Fruit fly (Drosophila melanogaster) whole organism, embryonic: ENCODE measurements around the gene ecd.

Experiments
- Aef1 ChIP-seq: fragments of 200-800 bp; sonication (Bioruptor generic); IDR thresholded peaks from 3 replicates; pipeline ENCODE4 v1.3.6; 2022; ENCODE audit warnings: missing biosample characterization, missing genetic modification characterization
- CG10431 ChIP-seq: fragments of 200-800 bp; sonication (Bioruptor generic); optimal IDR thresholded peaks from 3 replicates; lab custom pipeline; 2018; ENCODE audit warnings: missing biosample characterization, mild to moderate bottlenecking, missing genetic modification characterization
- CG10462 ChIP-seq: fragments of 200-800 bp; sonication (Bioruptor generic); optimal IDR thresholded peaks from 2 replicates; lab custom pipeline; 2016; ENCODE audit warnings: missing biosample characterization, missing genetic modification characterization
- CG12299 ChIP-seq: fragments of 200-800 bp; sonication (Bioruptor generic); optimal IDR thresholded peaks from 2 replicates; lab custom pipeline; 2018; ENCODE audit warnings: missing biosample characterization, mild to moderate bottlenecking, missing genetic modification characterization
- CG12744 ChIP-seq: fragments of 200-800 bp; sonication (Bioruptor generic); optimal IDR thresholded peaks from 2 replicates; lab custom pipeline; 2016; ENCODE audit warnings: missing biosample characterization, missing genetic modification characterization
- CG12769 ChIP-seq: fragments of 200-800 bp; sonication (Bioruptor generic); optimal IDR thresholded peaks from 2 replicates; lab custom pipeline; 2019; ENCODE audit warnings: missing biosample characterization, mild to moderate bottlenecking, missing genetic modification characterization, moderate library complexity
- CG13287 ChIP-seq: fragments of 200-800 bp; sonication (Bioruptor generic); IDR thresholded peaks from 2 replicates; pipeline ENCODE4 v1.3.6; 2022; ENCODE audit warnings: missing biosample characterization, missing genetic modification characterization; ENCODE audit not compliant: partially characterized antibody
- CG13894 ChIP-seq: fragments of 200-800 bp; sonication (Bioruptor generic); optimal IDR thresholded peaks from 3 replicates; lab custom pipeline; 2018; ENCODE audit warnings: missing biosample characterization, mild to moderate bottlenecking, missing genetic modification characterization, moderate library complexity
- CG15073 ChIP-seq: fragments of 200-800 bp; sonication (Bioruptor generic); optimal IDR thresholded peaks from 2 replicates; lab custom pipeline; 2016; ENCODE audit warnings: missing biosample characterization, missing genetic modification characterization
- CG1792 ChIP-seq: fragments of 200-800 bp; sonication (Bioruptor generic); optimal IDR thresholded peaks from 2 replicates; lab custom pipeline; 2016; ENCODE audit warnings: missing biosample characterization, missing genetic modification characterization
- CG18619 ChIP-seq: fragments of 200-800 bp; sonication (Bioruptor generic); optimal IDR thresholded peaks from 3 replicates; lab custom pipeline; 2017; ENCODE audit warnings: missing biosample characterization, mild to moderate bottlenecking, missing genetic modification characterization
- CG2116 ChIP-seq: fragments of 200-800 bp; sonication (Bioruptor generic); optimal IDR thresholded peaks from 3 replicates; lab custom pipeline; 2018; ENCODE audit warnings: missing biosample characterization, mild to moderate bottlenecking, missing genetic modification characterization
- CG2199 ChIP-seq: fragments of 200-800 bp; sonication (Bioruptor generic); IDR thresholded peaks from 3 replicates; pipeline ENCODE4 v1.3.6; 2022; ENCODE audit warnings: missing biosample characterization, missing genetic modification characterization
- CG3281 ChIP-seq: fragments of 200-800 bp; sonication (Bioruptor generic); optimal IDR thresholded peaks from 3 replicates; lab custom pipeline; 2017; ENCODE audit warnings: missing biosample characterization, mild to moderate bottlenecking, missing genetic modification characterization
- CG4820 ChIP-seq: fragments of 200-800 bp; sonication (Bioruptor generic); optimal IDR thresholded peaks from 3 replicates; lab custom pipeline; 2016; ENCODE audit warnings: missing biosample characterization, missing genetic modification characterization
- CG6654 ChIP-seq: fragments of 200-800 bp; sonication (Bioruptor generic); optimal IDR thresholded peaks from 2 replicates; lab custom pipeline; 2017; ENCODE audit warnings: missing biosample characterization, mild to moderate bottlenecking, missing genetic modification characterization
- CG7357 ChIP-seq: fragments of 200-800 bp; sonication (Bioruptor generic); IDR thresholded peaks from 3 replicates; pipeline ENCODE4 v1.3.6; 2022; ENCODE audit warnings: missing biosample characterization, missing genetic modification characterization
- CG8281 ChIP-seq: fragments of 200-800 bp; sonication (Bioruptor generic); optimal IDR thresholded peaks from 2 replicates; lab custom pipeline; 2018; ENCODE audit warnings: missing biosample characterization, mild to moderate bottlenecking, missing genetic modification characterization, moderate library complexity
- CG8290 ChIP-seq, 3 experiments: fragments of 200-800 bp; sonication (Bioruptor generic); optimal IDR thresholded peaks; 2 replicates each; lab custom pipeline; 2016 to 2019; ENCODE audit warnings: missing biosample characterization in 3 of 3, missing genetic modification characterization in 3 of 3, mild to moderate bottlenecking in 2 of 3, moderate library complexity in 1 of 3
- CG8478 ChIP-seq: fragments of >200 bp; optimal IDR thresholded peaks from 2 replicates; lab custom pipeline; 2018
- CG9817 ChIP-seq: fragments of 200-800 bp; sonication (Bioruptor generic); optimal IDR thresholded peaks from 2 replicates; lab custom pipeline; 2018; ENCODE audit warnings: missing biosample characterization, mild to moderate bottlenecking, missing genetic modification characterization, moderate library complexity
- Dbx ChIP-seq: fragments of 200-800 bp; sonication (Bioruptor generic); IDR thresholded peaks from 3 replicates; pipeline ENCODE4 v1.3.6; 2022; ENCODE audit warnings: missing biosample characterization, missing genetic modification characterization
- Deaf1 ChIP-seq: fragments of 200-800 bp; optimal IDR thresholded peaks from 3 replicates; lab custom pipeline; 2019; ENCODE audit warnings: missing biosample characterization, mild to moderate bottlenecking, missing genetic modification characterization, moderate library complexity
- Dll ChIP-seq: fragments of 200-800 bp; sonication (Bioruptor generic); IDR thresholded peaks from 4 replicates; pipeline ENCODE4 v1.3.6; 2022; ENCODE audit warnings: missing biosample characterization, missing genetic modification characterization; ENCODE audit not compliant: partially characterized antibody
- Eip74EF ChIP-seq, 2 experiments: fragments of 200-800 bp in 1 of 2; fragments of >200 bp in 1 of 2; sonication (Bioruptor generic) in 1 of 2; optimal IDR thresholded peaks; 2 replicates each; lab custom pipeline; 2017 to 2019; ENCODE audit warnings: missing biosample characterization in 2 of 2, missing genetic modification characterization in 2 of 2, mild to moderate bottlenecking in 1 of 2, moderate library complexity in 1 of 2
- Gug ChIP-seq: fragments of 200-800 bp; sonication (Bioruptor generic); IDR thresholded peaks from 4 replicates; pipeline ENCODE4 v1.3.6; 2022; ENCODE audit warnings: missing biosample characterization, missing genetic modification characterization
- HLH3B ChIP-seq: fragments of 200-800 bp; sonication (Bioruptor generic); IDR thresholded peaks from 2 replicates; pipeline ENCODE4 v1.3.6; 2022; ENCODE audit warnings: missing biosample characterization, missing genetic modification characterization
- HmgD ChIP-seq: fragments of 200-800 bp; sonication (Bioruptor generic); optimal IDR thresholded peaks from 3 replicates; lab custom pipeline; 2016; ENCODE audit warnings: missing biosample characterization, missing genetic modification characterization
- Jarid2 ChIP-seq: fragments of 200-800 bp; sonication (Bioruptor generic); optimal IDR thresholded peaks from 3 replicates; lab custom pipeline; 2017; ENCODE audit warnings: mild to moderate bottlenecking, missing biosample characterization, missing genetic modification reagents, missing genetic modification characterization
- Lhr ChIP-seq: fragments of 200-800 bp; sonication (Bioruptor generic); optimal IDR thresholded peaks from 3 replicates; lab custom pipeline; 2017; ENCODE audit warnings: mild to moderate bottlenecking, missing biosample characterization, missing genetic modification reagents, missing genetic modification characterization
- Mad ChIP-seq: fragments of 200-800 bp; sonication (Bioruptor generic); optimal IDR thresholded peaks from 2 replicates; lab custom pipeline; 2016; ENCODE audit warnings: missing biosample characterization, missing genetic modification characterization
- Med ChIP-seq: fragments of 200-800 bp; sonication (Bioruptor generic); peaks from one replicate; lab custom pipeline; 2016; ENCODE audit warnings: missing biosample characterization, missing genetic modification characterization, mild to moderate bottlenecking, inconsistent platforms, moderate library complexity
- Rfx ChIP-seq: fragments of 200-800 bp; sonication (Bioruptor generic); IDR thresholded peaks from 2 replicates; pipeline ENCODE4 v1.3.6; 2022; ENCODE audit warnings: missing biosample characterization, missing genetic modification characterization
- Sry-δ ChIP-seq: fragments of 200-800 bp; sonication (Bioruptor generic); optimal IDR thresholded peaks from 2 replicates; lab custom pipeline; 2016; ENCODE audit warnings: missing biosample characterization, missing genetic modification characterization
- Vsx1 ChIP-seq: fragments of 200-800 bp; sonication (Bioruptor generic); optimal IDR thresholded peaks from 2 replicates; lab custom pipeline; 2017; ENCODE audit warnings: missing biosample characterization, mild to moderate bottlenecking, missing genetic modification characterization, missing genetic modification reagents
- YL-1 ChIP-seq: fragments of 200-800 bp; sonication (Bioruptor generic); optimal IDR thresholded peaks from 3 replicates; lab custom pipeline; 2017; ENCODE audit warnings: missing biosample characterization, mild to moderate bottlenecking, missing genetic modification characterization
- al ChIP-seq: fragments of 200-800 bp; sonication (Bioruptor generic); IDR thresholded peaks from 2 replicates; pipeline ENCODE4 v1.3.6; 2022; ENCODE audit warnings: missing biosample characterization, missing genetic modification characterization
- ftz-f1 ChIP-seq: fragments of 200-800 bp; sonication (Bioruptor generic); optimal IDR thresholded peaks from 2 replicates; lab custom pipeline; 2016; ENCODE audit warnings: missing biosample characterization, missing genetic modification characterization
- her ChIP-seq: fragments of 200-800 bp; sonication (Bioruptor generic); optimal IDR thresholded peaks from 2 replicates; lab custom pipeline; 2016; ENCODE audit warnings: missing biosample characterization, missing genetic modification characterization
- lov ChIP-seq, 2 experiments: fragments of 200-800 bp in 1 of 2; fragments of >200 bp in 1 of 2; sonication (Bioruptor generic) in 1 of 2; IDR thresholded peaks in 1 of 2; optimal IDR thresholded peaks in 1 of 2; 2 replicates in 1 of 2; 3 replicates in 1 of 2; pipeline versions ENCODE4 v1.3.6 to Lab custom; 2017 to 2022; ENCODE audit warnings: missing biosample characterization in 1 of 2, missing genetic modification characterization in 1 of 2
- nmo ChIP-seq: fragments of 200-800 bp; sonication (Bioruptor generic); optimal IDR thresholded peaks from 2 replicates; lab custom pipeline; 2018; ENCODE audit warnings: missing biosample characterization, mild to moderate bottlenecking, missing genetic modification characterization, moderate library complexity
- pzg ChIP-seq: fragments of 200-800 bp; sonication (Bioruptor generic); optimal IDR thresholded peaks from 3 replicates; lab custom pipeline; 2018; ENCODE audit warnings: missing biosample characterization, mild to moderate bottlenecking, missing genetic modification characterization, moderate library complexity
- sens-2 ChIP-seq: fragments of 200-800 bp; sonication (Bioruptor generic); IDR thresholded peaks from 2 replicates; pipeline ENCODE4 v1.3.6; 2022; ENCODE audit warnings: missing biosample characterization, missing genetic modification characterization
- seq ChIP-seq: fragments of 200-800 bp; sonication (Bioruptor generic); IDR thresholded peaks from 2 replicates; pipeline ENCODE4 v1.3.6; 2022; ENCODE audit warnings: missing biosample characterization, missing genetic modification characterization
- sima ChIP-seq: fragments of 200-800 bp; sonication (Bioruptor generic); optimal IDR thresholded peaks from 2 replicates; lab custom pipeline; 2016; ENCODE audit warnings: missing biosample characterization, missing genetic modification characterization
- so ChIP-seq: fragments of 200-800 bp; sonication (Bioruptor generic); IDR thresholded peaks from 3 replicates; pipeline ENCODE4 v1.3.6; 2022; ENCODE audit warnings: missing biosample characterization, missing genetic modification characterization
- twi ChIP-seq: fragments of 200-800 bp; optimal IDR thresholded peaks from 2 replicates; lab custom pipeline; 2019; ENCODE audit warnings: missing biosample characterization, mild to moderate bottlenecking, missing genetic modification characterization, moderate library complexity
- vnd ChIP-seq: fragments of 200-800 bp; sonication (Bioruptor generic); IDR thresholded peaks from 3 replicates; pipeline ENCODE4 v1.3.6; 2022; ENCODE audit warnings: missing biosample characterization, missing genetic modification characterization; ENCODE audit not compliant: partially characterized antibody
- wor ChIP-seq: fragments of 200-800 bp; sonication (Bioruptor generic); IDR thresholded peaks from 2 replicates; pipeline ENCODE4 v1.3.6; 2022; ENCODE audit warnings: missing biosample characterization, missing genetic modification characterization
- zf30C ChIP-seq: fragments of 200-800 bp; sonication (Bioruptor generic); optimal IDR thresholded peaks from 3 replicates; lab custom pipeline; 2018; ENCODE audit warnings: missing biosample characterization, mild to moderate bottlenecking, missing genetic modification characterization

ecd gene

DNA sequence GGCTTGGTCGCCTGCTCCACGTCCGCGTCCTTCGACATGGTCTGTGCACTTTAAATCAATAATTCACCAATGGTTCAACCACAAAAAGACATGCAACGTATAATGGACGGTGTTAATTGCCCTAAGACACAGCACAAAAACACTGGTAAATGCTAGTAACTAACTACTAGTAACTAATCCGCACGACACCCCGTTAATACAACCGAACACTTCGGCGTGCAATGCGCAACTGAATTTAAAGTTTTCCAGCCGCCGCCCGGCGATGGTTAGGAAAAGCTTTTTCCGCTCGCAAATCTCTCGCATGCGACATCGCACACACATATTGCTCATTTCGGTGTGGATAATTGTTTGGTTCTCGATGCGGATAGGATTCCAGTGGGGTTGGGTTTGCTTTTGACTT is 9.9 kb downstream of the ecd start (continued):
- no peak for TF ChIP-seq YL-1 (GFP tag; lab: Kevin White, UChicago)
- 0 out of 2 replicates have a peak, but pooled peaks have one; percentile 15 for TF ChIP-seq Rfx
- TF ChIP-seq zf30C (GFP tag; lab: Kevin White, UChicago), result no peak
- no peak for TF ChIP-seq CG12769 (tag; lab: Kevin White, UChicago)
- TF ChIP-seq CG10431 (GFP tag; lab: Kevin White, UChicago), result no peak
- no peak for TF ChIP-seq HmgD (GFP tag; lab: Kevin White, UChicago)
- no peak for TF ChIP-seq vnd (GFP tag; lab: Robert Waterston, UW)
- no peak for TF ChIP-seq CG7357
- TF ChIP-seq CG18619 (GFP tag; lab: Kevin White, UChicago), result no peak
- TF ChIP-seq CG12744, result no peak
- no peak for TF ChIP-seq sens-2 (GFP tag; lab: Robert Waterston, UW)
- no peak for TF ChIP-seq CG8478
- TF ChIP-seq CG9817, result no peak
- TF ChIP-seq CG2116, result no peak
- no peak for TF ChIP-seq CG8290 (GFP tag; optimal IDR thresholded peaks at IDR 0.05; lab: Kevin White, UChicago)
- peak in 1 of 2 experiments; percentile 56 for TF ChIP-seq CG8290 (tag; optimal IDR thresholded peaks at IDR 0.05; lab: Kevin White, UChicago)
- peak; percentile 18; the same call in 1 of the 2 replicates for TF ChIP-seq CG13287 (GFP tag; lab: Robert Waterston, UW)
- TF ChIP-seq CG1792 (GFP tag; lab: Kevin White, UChicago), result no peak
- TF ChIP-seq Med (GFP tag; lab: Kevin White, UChicago), result peak; percentile 50
- no peak for TF ChIP-seq Eip74EF (GFP tag; optimal IDR thresholded peaks at IDR 0.05; lab: Kevin White, UChicago)
- no peak for TF ChIP-seq CG10462
- no peak for TF ChIP-seq CG6654 (GFP tag; lab: Kevin White, UChicago)
- no peak for TF ChIP-seq lov (optimal IDR thresholded peaks at IDR 0.05; lab: Kevin White, UChicago)
- no peak for TF ChIP-seq lov (GFP tag; IDR thresholded peaks at IDR 0.05; lab: Robert Waterston, UW)
- peak; percentile 60 for TF ChIP-seq Jarid2 (GFP tag; lab: Kevin White, UChicago)
- TF ChIP-seq so (GFP tag; lab: Robert Waterston, UW), result no peak
- TF ChIP-seq Gug, result no peak
- no peak for TF ChIP-seq Dll (GFP tag; lab: Robert Waterston, UW)
- no peak for TF ChIP-seq Mad (GFP tag; lab: Kevin White, UChicago)
- 0 out of 3 replicates have a peak, but pooled peaks have one; percentile 38 for TF ChIP-seq Dbx (GFP tag; lab: Robert Waterston, UW)
- no peak for TF ChIP-seq Aef1 (GFP tag; lab: Robert Waterston, UW)
- TF ChIP-seq nmo (GFP tag; lab: Kevin White, UChicago), result no peak
- TF ChIP-seq CG2199 (GFP tag; lab: Robert Waterston, UW), result no peak
- no peak for TF ChIP-seq Sry-δ (GFP tag; lab: Kevin White, UChicago)
- TF ChIP-seq seq (GFP tag; lab: Robert Waterston, UW), result peak; percentile 22; the same call in 1 of the 2 replicates
- no peak for TF ChIP-seq Lhr
- no peak for TF ChIP-seq CG12299 (tag; lab: Kevin White, UChicago)
- peak; percentile 26 for TF ChIP-seq Deaf1
- no peak for TF ChIP-seq CG15073 (GFP tag; lab: Kevin White, UChicago)
- no peak for TF ChIP-seq twi (tag; lab: Kevin White, UChicago)

DNA sequence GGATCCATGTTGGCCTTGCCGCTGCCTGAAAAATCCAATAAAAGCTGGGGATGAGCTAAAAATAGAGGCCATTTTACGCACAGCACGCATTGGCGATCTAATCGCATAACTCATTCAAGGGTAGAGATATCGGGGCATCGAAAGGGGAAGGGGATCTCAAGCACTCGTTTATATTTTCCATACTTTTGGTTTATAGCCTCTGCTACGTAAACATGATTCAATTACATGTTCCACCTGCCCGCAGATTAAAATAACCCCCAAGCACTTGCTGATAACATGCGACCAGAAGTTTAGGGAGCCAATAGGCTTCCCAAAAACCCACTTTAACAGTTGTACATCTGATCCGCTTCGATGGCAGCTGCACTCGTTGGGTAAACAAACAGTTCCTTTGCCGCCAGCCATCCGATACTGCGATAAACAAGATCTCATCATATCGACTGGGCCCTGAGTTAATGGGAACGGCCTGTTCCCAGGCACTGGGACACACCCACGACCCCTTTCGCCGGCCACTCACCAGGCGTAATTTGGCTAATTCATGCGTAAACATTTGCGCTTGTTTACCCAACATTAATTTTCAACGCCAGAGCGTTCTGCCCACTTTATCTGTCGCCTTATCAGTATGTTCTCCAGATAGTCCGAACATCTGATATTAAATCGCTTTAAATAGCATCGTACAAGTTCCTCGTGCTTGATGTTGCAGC is 11.5 kb downstream of the ecd start:
- TF ChIP-seq CG12744 (no peak), Vsx1 (GFP tag; lab: Kevin White, UChicago) (peak; percentile 41), her (GFP tag; lab: Kevin White, UChicago) (no peak), HLH3B (GFP tag; lab: Robert Waterston, UW) (no peak), CG13287 (GFP tag; lab: Robert Waterston, UW) (no peak), CG4820 (GFP tag; lab: Kevin White, UChicago) (no peak), al (GFP tag; lab: Robert Waterston, UW) (no peak), ftz-f1 (no peak), CG3281 (GFP tag; lab: Kevin White, UChicago) (no peak), CG13894 (tag; lab: Kevin White, UChicago) (no peak), wor (GFP tag; lab: Robert Waterston, UW) (no peak), sima (no peak), CG8281 (tag; lab: Kevin White, UChicago) (no peak), pzg (no peak)
